Worm (Caenorhabditis elegans) whole organism, L1 larva: Measurements from ENCODE around the gene Y7A5A.1.

Source experiments
- elt-3 ChIP-seq, 6 experiments: fragments of 150-350 bp in 1 of 6; sonication (generic microtip); optimal IDR thresholded peaks; 2 replicates each; lab custom pipeline; 2017 to 2018; ENCODE audit warnings: missing biosample characterization in 6 of 6, missing genetic modification characterization in 6 of 6, inconsistent platforms in 1 of 6
- jun-1 ChIP-seq: fragments of 150-350 bp; optimal IDR thresholded peaks from 2 replicates; lab custom pipeline; 2014; ENCODE audit warnings: missing biosample characterization, missing genetic modification reagents, missing genetic modification characterization
- nhr-76 ChIP-seq: sonication (generic microtip); optimal IDR thresholded peaks from 2 replicates; lab custom pipeline; 2017; ENCODE audit warnings: missing biosample characterization, missing genetic modification characterization
- sox-4 ChIP-seq: sonication (generic microtip); optimal IDR thresholded peaks from 2 replicates; lab custom pipeline; 2016; ENCODE audit warnings: missing genetic modification characterization, missing compliant biosample characterization
- unc-62 ChIP-seq: fragments of 150-350 bp; optimal IDR thresholded peaks from 2 replicates; lab custom pipeline; 2014; ENCODE audit warnings: missing biosample characterization, missing genetic modification reagents, missing genetic modification characterization
- ztf-11 ChIP-seq, 2 experiments: sonication (generic microtip); optimal IDR thresholded peaks; 2 replicates each; lab custom pipeline; 2016 to 2017; ENCODE audit warnings: missing genetic modification characterization in 2 of 2, missing biosample characterization in 1 of 2, missing compliant biosample characterization in 1 of 2

ce11 chrX:15736419-15736818, 34.9 kb downstream of the Y7A5A.1 start:
- no peak for TF ChIP-seq nhr-76 (tag; lab: Kevin White, UChicago)
- peak in 3 of 6 experiments; percentile 44 to 75 (median 51) for TF ChIP-seq elt-3 (tag; optimal IDR thresholded peaks at IDR 0.05; lab: Kevin White, UChicago)
- no peak for TF ChIP-seq unc-62 (GFP tag; lab: Kevin White, UChicago)
- peak in 1 of 2 experiments; percentile 49 for TF ChIP-seq ztf-11 (tag; optimal IDR thresholded peaks at IDR 0.05; lab: Kevin White, UChicago)
- no peak for TF ChIP-seq sox-4 (tag; lab: Kevin White, UChicago)
- TF ChIP-seq jun-1 (tag; lab: Kevin White, UChicago), result peak; percentile 87
